Worm (Caenorhabditis elegans) whole organism, L2 larva: ENCODE results near the gene R07E5.11.

Source experiments
- R02D3.7 ChIP-seq: fragments of 150-350 bp; optimal IDR thresholded peaks from 2 replicates; lab custom pipeline; 2014; ENCODE audit warnings: missing biosample characterization, missing genetic modification characterization
- Y55F3AM.14 ChIP-seq: fragments of 200-800 bp; sonication (Bioruptor generic); optimal IDR thresholded peaks from 2 replicates; lab custom pipeline; 2018; ENCODE audit warnings: mild to moderate bottlenecking, missing genetic modification characterization, missing compliant biosample characterization
- ZK546.5 ChIP-seq: sonication (generic microtip); optimal IDR thresholded peaks from 2 replicates; lab custom pipeline; 2017; ENCODE audit warnings: missing biosample characterization, missing genetic modification characterization
- alr-1 ChIP-seq: fragments of 150-350 bp; optimal IDR thresholded peaks from 2 replicates; lab custom pipeline; 2014; ENCODE audit warnings: missing biosample characterization, missing genetic modification characterization
- aly-2 ChIP-seq: fragments of 150-350 bp; optimal IDR thresholded peaks from 2 replicates; lab custom pipeline; 2014; ENCODE audit warnings: missing biosample characterization, missing genetic modification characterization
- ama-1 ChIP-seq: fragments of 150-350 bp; optimal IDR thresholded peaks from 2 replicates; lab custom pipeline; 2018; ENCODE audit warnings: inconsistent platforms
- blmp-1 ChIP-seq: sonication (generic microtip); optimal IDR thresholded peaks from 2 replicates; lab custom pipeline; 2017; ENCODE audit warnings: missing genetic modification characterization, mild to moderate bottlenecking, missing compliant biosample characterization, antibody characterized with exemption, moderate library complexity; ENCODE audit not compliant: insufficient read depth
- ceh-16 ChIP-seq: fragments of 150-350 bp; optimal IDR thresholded peaks from 2 replicates; lab custom pipeline; 2014; ENCODE audit warnings: missing biosample characterization, missing genetic modification characterization
- ceh-82 ChIP-seq: fragments of 150-350 bp; optimal IDR thresholded peaks from 2 replicates; lab custom pipeline; 2014; ENCODE audit warnings: missing biosample characterization, missing genetic modification characterization
- crh-2 ChIP-seq: sonication (generic microtip); optimal IDR thresholded peaks from 2 replicates; lab custom pipeline; 2017; ENCODE audit warnings: missing biosample characterization, missing genetic modification characterization
- dmd-4 ChIP-seq: sonication (generic microtip); optimal IDR thresholded peaks from 2 replicates; lab custom pipeline; 2017; ENCODE audit warnings: missing biosample characterization, missing genetic modification characterization
- egl-27 ChIP-seq: sonication (generic microtip); optimal IDR thresholded peaks from 3 replicates; lab custom pipeline; 2017; ENCODE audit warnings: missing biosample characterization, missing genetic modification reagents, missing genetic modification characterization
- elt-3 ChIP-seq: sonication (generic microtip); optimal IDR thresholded peaks from 2 replicates; lab custom pipeline; 2017; ENCODE audit warnings: missing biosample characterization, missing genetic modification characterization
- fos-1 ChIP-seq: fragments of 150-350 bp; optimal IDR thresholded peaks from 2 replicates; lab custom pipeline; 2014; ENCODE audit warnings: missing biosample characterization, missing genetic modification characterization
- gmeb-1 ChIP-seq: fragments of 150-350 bp; optimal IDR thresholded peaks from 2 replicates; lab custom pipeline; 2014; ENCODE audit warnings: missing biosample characterization, missing genetic modification characterization
- lin-13 ChIP-seq: fragments of 150-350 bp; optimal IDR thresholded peaks from 2 replicates; lab custom pipeline; 2014; ENCODE audit warnings: missing biosample characterization, missing genetic modification reagents, missing genetic modification characterization
- lsy-2 ChIP-seq, 2 experiments: fragments of 150-350 bp in 1 of 2; sonication (generic microtip) in 1 of 2; optimal IDR thresholded peaks; 2 replicates each; lab custom pipeline; 2014 to 2017; ENCODE audit warnings: missing biosample characterization in 2 of 2, missing genetic modification characterization in 2 of 2
- mab-5 ChIP-seq: fragments of 150-350 bp; optimal IDR thresholded peaks from 2 replicates; lab custom pipeline; 2014; ENCODE audit warnings: missing biosample characterization, missing genetic modification characterization
- mbf-1 ChIP-seq: sonication (generic microtip); optimal IDR thresholded peaks from 2 replicates; lab custom pipeline; 2017; ENCODE audit warnings: missing biosample characterization, missing genetic modification characterization
- mdl-1 ChIP-seq, 2 experiments: fragments of 150-350 bp in 1 of 2; sonication (generic microtip) in 1 of 2; optimal IDR thresholded peaks; 2 replicates each; lab custom pipeline; 2017; ENCODE audit warnings: missing biosample characterization in 2 of 2, missing genetic modification characterization in 2 of 2
- nhr-10 ChIP-seq: sonication (generic microtip); optimal IDR thresholded peaks from 2 replicates; lab custom pipeline; 2017; ENCODE audit warnings: missing biosample characterization, missing genetic modification characterization
- nhr-11 ChIP-seq: fragments of 150-350 bp; optimal IDR thresholded peaks from 2 replicates; lab custom pipeline; 2014; ENCODE audit warnings: missing biosample characterization, missing genetic modification characterization
- nhr-129 ChIP-seq: fragments of 150-350 bp; optimal IDR thresholded peaks from 2 replicates; lab custom pipeline; 2014; ENCODE audit warnings: missing biosample characterization, missing genetic modification characterization
- nhr-21 ChIP-seq: fragments of 150-350 bp; optimal IDR thresholded peaks from 2 replicates; lab custom pipeline; 2014; ENCODE audit warnings: missing biosample characterization, missing genetic modification characterization
- nhr-23 ChIP-seq: fragments of 150-350 bp; optimal IDR thresholded peaks from 2 replicates; lab custom pipeline; 2014; ENCODE audit warnings: missing biosample characterization, missing genetic modification reagents, missing genetic modification characterization
- nhr-237 ChIP-seq: fragments of 150-350 bp; optimal IDR thresholded peaks from 2 replicates; lab custom pipeline; 2014; ENCODE audit warnings: missing biosample characterization, missing genetic modification characterization
- nhr-6 ChIP-seq: fragments of 150-350 bp; optimal IDR thresholded peaks from 2 replicates; lab custom pipeline; 2014; ENCODE audit warnings: missing biosample characterization, missing genetic modification characterization
- nhr-77 ChIP-seq: fragments of 150-350 bp; optimal IDR thresholded peaks from 2 replicates; lab custom pipeline; 2014; ENCODE audit warnings: missing biosample characterization, missing genetic modification characterization
- peb-1 ChIP-seq: fragments of 150-350 bp; optimal IDR thresholded peaks from 2 replicates; lab custom pipeline; 2014; ENCODE audit warnings: missing biosample characterization, missing genetic modification characterization
- skn-1 ChIP-seq: sonication (generic microtip); optimal IDR thresholded peaks from 2 replicates; lab custom pipeline; 2017; ENCODE audit warnings: missing biosample characterization, missing genetic modification characterization
- sma-3 ChIP-seq: sonication (generic microtip); optimal IDR thresholded peaks from 2 replicates; lab custom pipeline; 2016; ENCODE audit warnings: missing genetic modification reagents, missing genetic modification characterization, missing compliant biosample characterization
- sma-9 ChIP-seq, 2 experiments: fragments of 150-350 bp in 1 of 2; sonication (generic microtip) in 1 of 2; optimal IDR thresholded peaks; 2 replicates each; lab custom pipeline; 2014 to 2016; ENCODE audit warnings: missing genetic modification characterization in 2 of 2, mild to moderate bottlenecking in 1 of 2, missing biosample characterization in 1 of 2, missing compliant biosample characterization in 1 of 2, missing genetic modification reagents in 1 of 2, moderate library complexity in 1 of 2
- unc-39 ChIP-seq: fragments of 150-350 bp; optimal IDR thresholded peaks from 2 replicates; lab custom pipeline; 2014; ENCODE audit warnings: missing biosample characterization, missing genetic modification characterization
- unc-55 ChIP-seq: fragments of 150-350 bp; sonication (generic microtip); optimal IDR thresholded peaks from 3 replicates; lab custom pipeline; 2014; ENCODE audit warnings: missing biosample characterization, missing genetic modification reagents, missing genetic modification characterization
- unc-62 ChIP-seq: fragments of 150-350 bp; optimal IDR thresholded peaks from 2 replicates; lab custom pipeline; 2014; ENCODE audit warnings: missing biosample characterization, missing genetic modification reagents, missing genetic modification characterization
- ztf-1 ChIP-seq: fragments of 200-800 bp; sonication (Bioruptor generic); conservative IDR thresholded peaks from 2 replicates; pipeline ENCODE4 v1.3.6; 2022; ENCODE audit warnings: missing genetic modification characterization, missing compliant biosample characterization
- ztf-11 ChIP-seq: sonication (generic microtip); optimal IDR thresholded peaks from 2 replicates; lab custom pipeline; 2017; ENCODE audit warnings: missing biosample characterization, missing genetic modification characterization
- ztf-4 ChIP-seq: fragments of 150-350 bp; optimal IDR thresholded peaks from 2 replicates; lab custom pipeline; 2014; ENCODE audit warnings: missing biosample characterization, missing genetic modification characterization

Gene R07E5.11

DNA sequence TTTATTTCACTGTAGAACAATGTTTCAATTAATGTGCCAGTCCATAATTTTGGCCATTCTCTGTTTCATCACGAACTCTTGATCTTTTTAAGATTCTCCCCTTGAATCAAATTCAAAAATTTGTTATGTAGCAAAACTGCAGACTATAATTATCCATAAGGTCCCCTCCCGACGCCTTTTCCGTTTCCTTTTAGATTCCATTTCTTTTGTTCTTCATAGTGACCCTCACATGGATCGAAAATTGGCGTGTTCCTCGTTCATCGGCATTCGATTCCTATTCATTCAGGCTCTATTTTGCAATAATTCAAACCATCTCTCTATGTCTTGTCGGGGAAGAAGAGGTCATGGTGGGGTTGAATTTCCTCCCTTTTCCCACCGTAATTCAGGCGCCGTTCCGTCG, 29.5 kb upstream of the R07E5.11 start:
- TF ChIP-seq gmeb-1 (tag; lab: Kevin White, UChicago), result no peak
- TF ChIP-seq lsy-2 (tag; optimal IDR thresholded peaks at IDR 0.05; lab: Kevin White, UChicago), result no peak
- TF ChIP-seq nhr-237, result no peak
- no peak for TF ChIP-seq dmd-4 (tag; lab: Kevin White, UChicago)
- no peak for TF ChIP-seq crh-2 (tag; lab: Kevin White, UChicago)
- TF ChIP-seq ceh-82 (tag; lab: Kevin White, UChicago), result no peak
- TF ChIP-seq alr-1 (tag; lab: Kevin White, UChicago), result no peak
- TF ChIP-seq mbf-1 (tag; lab: Kevin White, UChicago), result no peak
- TF ChIP-seq ztf-1 (GFP tag; lab: Robert Waterston, UW), result no peak
- TF ChIP-seq sma-9 (GFP tag; optimal IDR thresholded peaks at IDR 0.05; lab: Kevin White, UChicago), result no peak
- no peak for TF ChIP-seq sma-9 (tag; optimal IDR thresholded peaks at IDR 0.05; lab: Kevin White, UChicago)
- TF ChIP-seq ceh-16 (tag; lab: Kevin White, UChicago), result no peak
- TF ChIP-seq unc-62 (GFP tag; lab: Kevin White, UChicago), result no peak
- TF ChIP-seq skn-1 (tag; lab: Kevin White, UChicago), result no peak
- no peak for TF ChIP-seq R02D3.7 (tag; lab: Kevin White, UChicago)
- no peak for TF ChIP-seq ZK546.5 (tag; lab: Kevin White, UChicago)
- TF ChIP-seq ztf-11 (tag; lab: Kevin White, UChicago), result no peak
- no peak for TF ChIP-seq peb-1
- TF ChIP-seq nhr-129, result no peak

ce11 chrIII:4441781-4442180, 26.7 kb upstream of the R07E5.11 start, which contains the start of gene nex-3:
Gene nex-3, plus strand, starts transcription at chrIII:4442081.
- TF ChIP-seq nhr-77 (tag; lab: Kevin White, UChicago) (no peak), egl-27 (tag; lab: Kevin White, UChicago) (no peak), mab-5 (tag; lab: Kevin White, UChicago) (no peak), fos-1 (tag; lab: Kevin White, UChicago) (no peak), nhr-129 (no peak), ztf-11 (tag; lab: Kevin White, UChicago) (no peak), peb-1 (no peak), skn-1 (tag; lab: Kevin White, UChicago) (no peak), ceh-82 (tag; lab: Kevin White, UChicago) (no peak), nhr-10 (tag; lab: Kevin White, UChicago) (no peak), nhr-21 (tag; lab: Kevin White, UChicago) (no peak)
- TF ChIP-seq, all 48 proteins: peak for 0

- TF ChIP-seq ceh-82 (tag; lab: Kevin White, UChicago) (no peak), lin-13 (no peak), unc-62 (GFP tag; lab: Kevin White, UChicago) (no peak), elt-3 (tag; lab: Kevin White, UChicago) (no peak), unc-39 (tag; lab: Kevin White, UChicago) (no peak), nhr-23 (no peak), nhr-6 (tag; lab: Kevin White, UChicago) (no peak), nhr-21 (tag; lab: Kevin White, UChicago) (no peak), aly-2 (tag; lab: Kevin White, UChicago) (no peak), R02D3.7 (tag; lab: Kevin White, UChicago) (no peak), unc-55 (no peak), ama-1 (lab: Kevin White, UChicago) (no peak)
Measured at ce11 chrIII:4439493-4439983, 24.5 kb upstream of the R07E5.11 start, which contains the start of gene C28A5.2. Gene C28A5.2, minus strand, starts transcription at chrIII:4439543.

ce11 chrIII:4435262-4435661, 20.2 kb upstream of the R07E5.11 start:
- no peak for TF ChIP-seq nhr-11
- TF ChIP-seq blmp-1 (tag; lab: Kevin White, UChicago), result no peak
- TF ChIP-seq dmd-4 (tag; lab: Kevin White, UChicago), result no peak
- TF ChIP-seq unc-55, result no peak
- no peak for TF ChIP-seq ztf-4 (tag; lab: Kevin White, UChicago)
- no peak for TF ChIP-seq egl-27 (tag; lab: Kevin White, UChicago)
- no peak for TF ChIP-seq sma-9 (GFP tag; optimal IDR thresholded peaks at IDR 0.05; lab: Kevin White, UChicago)
- TF ChIP-seq sma-9 (tag; optimal IDR thresholded peaks at IDR 0.05; lab: Kevin White, UChicago), result no peak
- no peak for TF ChIP-seq gmeb-1 (tag; lab: Kevin White, UChicago)
- TF ChIP-seq nhr-237, result no peak
- TF ChIP-seq unc-62 (GFP tag; lab: Kevin White, UChicago), result no peak
- TF ChIP-seq mdl-1 (tag; optimal IDR thresholded peaks at IDR 0.05; lab: Kevin White, UChicago), result no peak
- TF ChIP-seq sma-3, result no peak
- no peak for TF ChIP-seq mab-5 (tag; lab: Kevin White, UChicago)
- TF ChIP-seq Y55F3AM.14 (GFP tag; lab: Kevin White, UChicago), result no peak
